Worm (Caenorhabditis elegans) whole organism, L2 larva: ENCODE results near the gene sre-3.

Experiments used
- C34F6.9 ChIP-seq: fragments of 150-350 bp; optimal IDR thresholded peaks from 2 replicates; lab custom pipeline; 2014; ENCODE audit warnings: missing biosample characterization, missing genetic modification characterization
- F13H6.1 ChIP-seq: sonication (generic microtip); optimal IDR thresholded peaks from 2 replicates; lab custom pipeline; 2016; ENCODE audit warnings: missing genetic modification characterization, missing compliant biosample characterization
- R02D3.7 ChIP-seq: fragments of 150-350 bp; optimal IDR thresholded peaks from 2 replicates; lab custom pipeline; 2014; ENCODE audit warnings: missing biosample characterization, missing genetic modification characterization
- ZK546.5 ChIP-seq: sonication (generic microtip); optimal IDR thresholded peaks from 2 replicates; lab custom pipeline; 2017; ENCODE audit warnings: missing biosample characterization, missing genetic modification characterization
- aly-2 ChIP-seq: fragments of 150-350 bp; optimal IDR thresholded peaks from 2 replicates; lab custom pipeline; 2014; ENCODE audit warnings: missing biosample characterization, missing genetic modification characterization
- ama-1 ChIP-seq: fragments of 150-350 bp; optimal IDR thresholded peaks from 2 replicates; lab custom pipeline; 2018; ENCODE audit warnings: inconsistent platforms
- blmp-1 ChIP-seq: sonication (generic microtip); optimal IDR thresholded peaks from 2 replicates; lab custom pipeline; 2017; ENCODE audit warnings: missing genetic modification characterization, mild to moderate bottlenecking, missing compliant biosample characterization, antibody characterized with exemption, moderate library complexity; ENCODE audit not compliant: insufficient read depth
- crh-2 ChIP-seq: sonication (generic microtip); optimal IDR thresholded peaks from 2 replicates; lab custom pipeline; 2017; ENCODE audit warnings: missing biosample characterization, missing genetic modification characterization
- dmd-4 ChIP-seq: sonication (generic microtip); optimal IDR thresholded peaks from 2 replicates; lab custom pipeline; 2017; ENCODE audit warnings: missing biosample characterization, missing genetic modification characterization
- egl-27 ChIP-seq: sonication (generic microtip); optimal IDR thresholded peaks from 3 replicates; lab custom pipeline; 2017; ENCODE audit warnings: missing biosample characterization, missing genetic modification reagents, missing genetic modification characterization
- elt-1 ChIP-seq: fragments of 150-350 bp; optimal IDR thresholded peaks from 2 replicates; lab custom pipeline; 2014; ENCODE audit warnings: missing biosample characterization, missing genetic modification characterization
- elt-3 ChIP-seq: sonication (generic microtip); optimal IDR thresholded peaks from 2 replicates; lab custom pipeline; 2017; ENCODE audit warnings: missing biosample characterization, missing genetic modification characterization
- fos-1 ChIP-seq: fragments of 150-350 bp; optimal IDR thresholded peaks from 2 replicates; lab custom pipeline; 2014; ENCODE audit warnings: missing biosample characterization, missing genetic modification characterization
- gmeb-1 ChIP-seq: fragments of 150-350 bp; optimal IDR thresholded peaks from 2 replicates; lab custom pipeline; 2014; ENCODE audit warnings: missing biosample characterization, missing genetic modification characterization
- lin-11 ChIP-seq: fragments of 150-350 bp; sonication (generic microtip); optimal IDR thresholded peaks from 2 replicates; lab custom pipeline; 2014; ENCODE audit warnings: missing biosample characterization, missing genetic modification characterization, inconsistent platforms, mixed read lengths
- lin-13 ChIP-seq: fragments of 150-350 bp; optimal IDR thresholded peaks from 2 replicates; lab custom pipeline; 2014; ENCODE audit warnings: missing biosample characterization, missing genetic modification reagents, missing genetic modification characterization
- lin-39 ChIP-seq: fragments of 150-350 bp; optimal IDR thresholded peaks from 2 replicates; lab custom pipeline; 2014; ENCODE audit warnings: missing biosample characterization, missing genetic modification reagents, missing genetic modification characterization
- lsy-2 ChIP-seq, 2 experiments: fragments of 150-350 bp in 1 of 2; sonication (generic microtip) in 1 of 2; optimal IDR thresholded peaks; 2 replicates each; lab custom pipeline; 2014 to 2017; ENCODE audit warnings: missing biosample characterization in 2 of 2, missing genetic modification characterization in 2 of 2
- mab-5 ChIP-seq: fragments of 150-350 bp; optimal IDR thresholded peaks from 2 replicates; lab custom pipeline; 2014; ENCODE audit warnings: missing biosample characterization, missing genetic modification characterization
- mdl-1 ChIP-seq, 2 experiments: fragments of 150-350 bp in 1 of 2; sonication (generic microtip) in 1 of 2; optimal IDR thresholded peaks; 2 replicates each; lab custom pipeline; 2017; ENCODE audit warnings: missing biosample characterization in 2 of 2, missing genetic modification characterization in 2 of 2
- nhr-10 ChIP-seq: sonication (generic microtip); optimal IDR thresholded peaks from 2 replicates; lab custom pipeline; 2017; ENCODE audit warnings: missing biosample characterization, missing genetic modification characterization
- nhr-11 ChIP-seq: fragments of 150-350 bp; optimal IDR thresholded peaks from 2 replicates; lab custom pipeline; 2014; ENCODE audit warnings: missing biosample characterization, missing genetic modification characterization
- nhr-12 ChIP-seq: fragments of 150-350 bp; optimal IDR thresholded peaks from 2 replicates; lab custom pipeline; 2014; ENCODE audit warnings: missing biosample characterization, missing genetic modification characterization
- nhr-129 ChIP-seq: fragments of 150-350 bp; optimal IDR thresholded peaks from 2 replicates; lab custom pipeline; 2014; ENCODE audit warnings: missing biosample characterization, missing genetic modification characterization
- nhr-21 ChIP-seq: fragments of 150-350 bp; optimal IDR thresholded peaks from 2 replicates; lab custom pipeline; 2014; ENCODE audit warnings: missing biosample characterization, missing genetic modification characterization
- nhr-23 ChIP-seq: fragments of 150-350 bp; optimal IDR thresholded peaks from 2 replicates; lab custom pipeline; 2014; ENCODE audit warnings: missing biosample characterization, missing genetic modification reagents, missing genetic modification characterization
- nhr-237 ChIP-seq: fragments of 150-350 bp; optimal IDR thresholded peaks from 2 replicates; lab custom pipeline; 2014; ENCODE audit warnings: missing biosample characterization, missing genetic modification characterization
- nhr-25 ChIP-seq: fragments of 150-350 bp; sonication (generic microtip); optimal IDR thresholded peaks from 3 replicates; lab custom pipeline; 2014; ENCODE audit warnings: missing biosample characterization, missing genetic modification characterization
- nhr-6 ChIP-seq: fragments of 150-350 bp; optimal IDR thresholded peaks from 2 replicates; lab custom pipeline; 2014; ENCODE audit warnings: missing biosample characterization, missing genetic modification characterization
- nhr-77 ChIP-seq: fragments of 150-350 bp; optimal IDR thresholded peaks from 2 replicates; lab custom pipeline; 2014; ENCODE audit warnings: missing biosample characterization, missing genetic modification characterization
- peb-1 ChIP-seq: fragments of 150-350 bp; optimal IDR thresholded peaks from 2 replicates; lab custom pipeline; 2014; ENCODE audit warnings: missing biosample characterization, missing genetic modification characterization
- sem-4 ChIP-seq: fragments of 150-350 bp; optimal IDR thresholded peaks from 2 replicates; lab custom pipeline; 2014; ENCODE audit warnings: missing biosample characterization, missing genetic modification reagents, missing genetic modification characterization
- skn-1 ChIP-seq: sonication (generic microtip); optimal IDR thresholded peaks from 2 replicates; lab custom pipeline; 2017; ENCODE audit warnings: missing biosample characterization, missing genetic modification characterization
- sma-3 ChIP-seq: sonication (generic microtip); optimal IDR thresholded peaks from 2 replicates; lab custom pipeline; 2016; ENCODE audit warnings: missing genetic modification reagents, missing genetic modification characterization, missing compliant biosample characterization
- sma-9 ChIP-seq, 2 experiments: fragments of 150-350 bp in 1 of 2; sonication (generic microtip) in 1 of 2; optimal IDR thresholded peaks; 2 replicates each; lab custom pipeline; 2014 to 2016; ENCODE audit warnings: missing genetic modification characterization in 2 of 2, mild to moderate bottlenecking in 1 of 2, missing biosample characterization in 1 of 2, missing compliant biosample characterization in 1 of 2, missing genetic modification reagents in 1 of 2, moderate library complexity in 1 of 2
- snpc-4 ChIP-seq: fragments of 150-350 bp; optimal IDR thresholded peaks from 2 replicates; lab custom pipeline; 2014; ENCODE audit warnings: missing biosample characterization, missing genetic modification characterization
- unc-55 ChIP-seq: fragments of 150-350 bp; sonication (generic microtip); optimal IDR thresholded peaks from 3 replicates; lab custom pipeline; 2014; ENCODE audit warnings: missing biosample characterization, missing genetic modification reagents, missing genetic modification characterization
- unc-62 ChIP-seq: fragments of 150-350 bp; optimal IDR thresholded peaks from 2 replicates; lab custom pipeline; 2014; ENCODE audit warnings: missing biosample characterization, missing genetic modification reagents, missing genetic modification characterization
- ztf-1 ChIP-seq: fragments of 200-800 bp; sonication (Bioruptor generic); conservative IDR thresholded peaks from 2 replicates; pipeline ENCODE4 v1.3.6; 2022; ENCODE audit warnings: missing genetic modification characterization, missing compliant biosample characterization
- ztf-11 ChIP-seq: sonication (generic microtip); optimal IDR thresholded peaks from 2 replicates; lab custom pipeline; 2017; ENCODE audit warnings: missing biosample characterization, missing genetic modification characterization

The sre-3 gene

ce11 chrII:7356773-7357172, 28.8 kb upstream of the sre-3 start:
- TF ChIP-seq unc-55 (GFP tag; lab: Kevin White, UChicago) (peak; percentile 58), R02D3.7 (peak; percentile 66), lsy-2 (tag; optimal IDR thresholded peaks at IDR 0.05; lab: Kevin White, UChicago) (peak in 1 of 2 experiments; percentile 60), mab-5 (tag; lab: Kevin White, UChicago) (no peak), C34F6.9 (tag; lab: Kevin White, UChicago) (peak; percentile 36)

- no peak for TF ChIP-seq egl-27 (tag; lab: Kevin White, UChicago)
- TF ChIP-seq mab-5 (tag; lab: Kevin White, UChicago) = no peak
- TF ChIP-seq mdl-1 (tag; optimal IDR thresholded peaks at IDR 0.05; lab: Kevin White, UChicago) = no peak
- no peak for TF ChIP-seq lin-11 (tag; lab: Kevin White, UChicago)
- no peak for TF ChIP-seq elt-1
- TF ChIP-seq C34F6.9 (tag; lab: Kevin White, UChicago) = no peak
- TF ChIP-seq nhr-10 (tag; lab: Kevin White, UChicago) = no peak
- no peak for TF ChIP-seq lin-13
- no peak for TF ChIP-seq nhr-12 (tag; lab: Kevin White, UChicago)
- no peak for TF ChIP-seq snpc-4 (tag; lab: Kevin White, UChicago)
- no peak for TF ChIP-seq nhr-25 (tag; lab: Kevin White, UChicago)
- no peak for TF ChIP-seq unc-62
- no peak for TF ChIP-seq nhr-11
- TF ChIP-seq crh-2 = no peak
- TF ChIP-seq nhr-237 = no peak
- TF ChIP-seq gmeb-1 (tag; lab: Kevin White, UChicago) = no peak
These were observed 28.4 kb upstream of the sre-3 start for ce11 chrII:7357176-7357575.

- no peak for TF ChIP-seq fos-1 (tag; lab: Kevin White, UChicago)
- TF ChIP-seq nhr-23 (tag; lab: Kevin White, UChicago) = no peak
- peak; percentile 7 for TF ChIP-seq blmp-1
- TF ChIP-seq nhr-21 (tag; lab: Kevin White, UChicago) = no peak
These were observed 27.0 kb upstream of the sre-3 start, which contains the start of gene insc-1 for ce11 chrII:7358489-7358943. TSS of gene insc-1 (plus strand) at chrII:7358893.

- no peak for TF ChIP-seq sma-3
- peak; percentile 39 for TF ChIP-seq unc-55 (GFP tag; lab: Kevin White, UChicago)
- TF ChIP-seq nhr-21 (tag; lab: Kevin White, UChicago) = no peak
- peak; percentile 75 for TF ChIP-seq crh-2
- no peak for TF ChIP-seq nhr-6 (tag; lab: Kevin White, UChicago)
- TF ChIP-seq fos-1 (tag; lab: Kevin White, UChicago) = peak; percentile 88
- no peak for TF ChIP-seq nhr-25 (tag; lab: Kevin White, UChicago)
- TF ChIP-seq lin-39 = no peak
- no peak for TF ChIP-seq F13H6.1 (tag; lab: Kevin White, UChicago)
- TF ChIP-seq sem-4 = no peak
- no peak for TF ChIP-seq peb-1 (tag; lab: Kevin White, UChicago)
- TF ChIP-seq sma-9 (GFP tag; optimal IDR thresholded peaks at IDR 0.05; lab: Kevin White, UChicago) = peak; percentile 77
- no peak for TF ChIP-seq sma-9 (tag; optimal IDR thresholded peaks at IDR 0.05; lab: Kevin White, UChicago)
- TF ChIP-seq ama-1 (lab: Kevin White, UChicago) = no peak
- TF ChIP-seq ztf-11 = no peak
- peak in 1 of 2 experiments; percentile 46 for TF ChIP-seq lsy-2 (tag; optimal IDR thresholded peaks at IDR 0.05; lab: Kevin White, UChicago)
- no peak for TF ChIP-seq nhr-77 (tag; lab: Kevin White, UChicago)
- no peak for TF ChIP-seq lin-13
- no peak for TF ChIP-seq aly-2 (tag; lab: Kevin White, UChicago)
- no peak for TF ChIP-seq nhr-12 (tag; lab: Kevin White, UChicago)
- TF ChIP-seq R02D3.7 = no peak
- peak; percentile 88 for TF ChIP-seq nhr-129 (tag; lab: Kevin White, UChicago)
- TF ChIP-seq skn-1 (tag; lab: Kevin White, UChicago) = peak; percentile 99
- peak; percentile 63 for TF ChIP-seq C34F6.9 (tag; lab: Kevin White, UChicago)
- TF ChIP-seq ZK546.5 (tag; lab: Kevin White, UChicago) = no peak
- no peak for TF ChIP-seq ztf-1
- no peak for TF ChIP-seq dmd-4 (tag; lab: Kevin White, UChicago)
- TF ChIP-seq elt-3 (tag; lab: Kevin White, UChicago) = no peak
- no peak for TF ChIP-seq snpc-4 (tag; lab: Kevin White, UChicago)
- TF ChIP-seq mdl-1 (tag; optimal IDR thresholded peaks at IDR 0.05; lab: Kevin White, UChicago) = no peak
- TF ChIP-seq nhr-23 (tag; lab: Kevin White, UChicago) = no peak
These were observed 21.5 kb upstream of the sre-3 start, which contains the start of gene msra-1 for ce11 chrII:7363990-7364455. TSS of gene msra-1 (minus strand) at chrII:7364040.
